Worm (Caenorhabditis elegans): ENCODE measurements around the gene rib-2.
A peak's percentile ranks its signal among the peaks of the same experiment; 100 is the strongest.

The rib-2 gene

DNA sequence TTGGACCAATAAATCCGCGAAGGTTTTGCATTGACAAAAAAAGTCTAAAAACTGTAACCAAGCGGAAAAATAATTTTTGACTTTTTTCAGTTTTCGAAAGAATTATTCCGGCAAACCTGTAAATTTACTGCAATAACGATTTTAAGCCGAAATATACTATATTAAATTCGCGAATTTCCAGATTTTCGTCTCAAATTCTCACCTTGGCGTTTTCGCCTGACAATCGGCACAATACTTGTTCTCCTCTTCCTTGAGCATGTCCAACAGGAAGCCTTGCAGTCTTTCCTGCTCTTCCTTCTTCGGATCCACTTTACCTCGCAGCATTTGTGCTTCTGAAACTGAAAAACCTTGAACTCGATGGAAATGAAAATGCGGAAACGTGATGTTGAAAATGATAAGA is 3.2 kb upstream of the rib-2 start, which contains the start of gene smap-1:
Gene smap-1 (minus strand): TSS at position 338 of the 400 bp plus-strand sequence.
- TF ChIP-seq ceh-36 (tag; optimal IDR thresholded peaks at IDR 0.05), result no peak
- no peak for TF ChIP-seq hmbx-1 (tag; optimal IDR thresholded peaks at IDR 0.05)
- no peak for TF ChIP-seq tbx-37 (GFP tag; conservative IDR thresholded peaks at IDR 0.05)

DNA sequence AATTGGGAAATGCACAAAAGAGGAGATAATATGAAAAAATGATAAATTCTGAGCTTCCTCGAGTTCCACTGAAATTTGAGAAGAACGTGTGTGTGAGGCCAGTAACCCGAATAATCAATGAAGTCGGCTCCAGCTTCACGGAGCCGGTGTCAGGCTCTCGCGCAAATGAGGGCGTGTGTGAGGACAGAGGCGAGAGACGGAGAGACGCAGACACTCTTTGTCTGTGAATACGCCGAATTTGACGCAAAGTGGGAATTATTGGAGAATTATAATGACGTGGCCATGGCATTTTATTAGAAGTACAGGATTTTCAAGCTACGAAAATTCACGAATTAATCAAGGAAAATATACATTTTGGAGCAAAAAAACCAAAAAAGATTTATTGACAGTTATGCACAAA is 2.7 kb upstream of the rib-2 start:
- peak; percentile 67 for TF ChIP-seq F13C5.2 (tag; optimal IDR thresholded peaks at IDR 0.05)
- no peak for TF ChIP-seq hmg-4 (GFP tag; optimal IDR thresholded peaks at IDR 0.05)
- TF ChIP-seq ama-1 (optimal IDR thresholded peaks at IDR 0.05), result peak; percentile 73
- peak; percentile 54 for TF ChIP-seq B0310.2 (tag; optimal IDR thresholded peaks at IDR 0.05)

DNA sequence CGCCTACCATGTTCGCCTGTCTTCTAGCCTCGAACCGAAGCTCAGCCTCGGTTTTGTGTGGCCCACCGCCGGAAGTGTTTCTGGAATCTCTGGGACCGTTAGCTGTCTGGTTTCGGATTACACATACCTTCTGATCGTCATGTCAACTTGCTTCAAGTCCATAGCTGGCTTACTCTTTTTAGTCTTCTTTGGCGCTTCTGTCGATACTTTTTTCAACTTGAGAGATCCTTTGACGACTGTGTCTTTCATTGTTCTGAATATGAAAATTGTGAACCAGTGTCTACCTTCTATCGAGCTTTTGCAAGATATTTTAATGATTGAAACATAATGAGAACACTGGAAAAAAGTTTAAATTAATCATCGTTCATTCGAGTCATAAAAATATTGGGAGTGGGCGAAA is 2.1 kb upstream of the rib-2 start, which contains the start of gene K01G5.8:
Gene K01G5.8 (minus strand): TSS at position 255 of the 400 bp plus-strand sequence.
- no peak for TF ChIP-seq scrt-1 (GFP tag; IDR thresholded peaks at IDR 0.05)

DNA sequence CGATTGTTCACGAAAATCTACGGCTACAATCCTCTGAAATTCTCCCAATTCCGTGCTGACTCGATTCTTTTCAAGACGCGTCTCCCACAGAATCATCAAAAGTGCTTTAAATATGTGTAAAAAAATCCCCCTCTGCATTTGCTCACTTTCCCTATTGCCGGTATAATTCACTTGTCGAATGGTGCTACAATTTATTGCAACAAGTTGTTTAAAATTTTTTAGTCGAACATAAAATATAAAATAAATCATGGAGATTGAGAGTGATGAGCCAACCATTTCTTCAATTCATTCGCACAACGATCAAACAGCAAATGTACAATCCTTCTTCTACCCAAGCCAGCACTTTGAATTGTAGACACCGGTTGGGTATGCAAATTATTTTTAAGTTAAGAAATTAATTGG is 3.8 kb downstream of the rib-2 start:
- TF ChIP-seq F13C5.2 (tag; optimal IDR thresholded peaks at IDR 0.05) (no peak), tbx-37 (GFP tag; conservative IDR thresholded peaks at IDR 0.05) (no peak), tra-4 (tag; optimal IDR thresholded peaks at IDR 0.05) (no peak), ets-7 (tag; optimal IDR thresholded peaks at IDR 0.05) (no peak), sea-1 (GFP tag; conservative IDR thresholded peaks at IDR 0.05) (no peak), scrt-1 (GFP tag; IDR thresholded peaks at IDR 0.05) (no peak), ceh-36 (tag; optimal IDR thresholded peaks at IDR 0.05) (no peak), ceh-13 (GFP tag; optimal IDR thresholded peaks at IDR 0.05) (no peak), hnd-1 (tag; optimal IDR thresholded peaks at IDR 0.05) (no peak), ama-1 (optimal IDR thresholded peaks at IDR 0.05) (no peak), aly-1 (tag; optimal IDR thresholded peaks at IDR 0.05) (no peak), hmg-4 (GFP tag; optimal IDR thresholded peaks at IDR 0.05) (no peak), tbx-11 (GFP tag; IDR thresholded peaks at IDR 0.05) (no peak), flt-1 (GFP tag; IDR thresholded peaks at IDR 0.05) (no peak), B0310.2 (tag; optimal IDR thresholded peaks at IDR 0.05) (no peak), hmbx-1 (tag; optimal IDR thresholded peaks at IDR 0.05) (no peak), pes-1 (GFP tag; IDR thresholded peaks at IDR 0.05) (no peak)

DNA sequence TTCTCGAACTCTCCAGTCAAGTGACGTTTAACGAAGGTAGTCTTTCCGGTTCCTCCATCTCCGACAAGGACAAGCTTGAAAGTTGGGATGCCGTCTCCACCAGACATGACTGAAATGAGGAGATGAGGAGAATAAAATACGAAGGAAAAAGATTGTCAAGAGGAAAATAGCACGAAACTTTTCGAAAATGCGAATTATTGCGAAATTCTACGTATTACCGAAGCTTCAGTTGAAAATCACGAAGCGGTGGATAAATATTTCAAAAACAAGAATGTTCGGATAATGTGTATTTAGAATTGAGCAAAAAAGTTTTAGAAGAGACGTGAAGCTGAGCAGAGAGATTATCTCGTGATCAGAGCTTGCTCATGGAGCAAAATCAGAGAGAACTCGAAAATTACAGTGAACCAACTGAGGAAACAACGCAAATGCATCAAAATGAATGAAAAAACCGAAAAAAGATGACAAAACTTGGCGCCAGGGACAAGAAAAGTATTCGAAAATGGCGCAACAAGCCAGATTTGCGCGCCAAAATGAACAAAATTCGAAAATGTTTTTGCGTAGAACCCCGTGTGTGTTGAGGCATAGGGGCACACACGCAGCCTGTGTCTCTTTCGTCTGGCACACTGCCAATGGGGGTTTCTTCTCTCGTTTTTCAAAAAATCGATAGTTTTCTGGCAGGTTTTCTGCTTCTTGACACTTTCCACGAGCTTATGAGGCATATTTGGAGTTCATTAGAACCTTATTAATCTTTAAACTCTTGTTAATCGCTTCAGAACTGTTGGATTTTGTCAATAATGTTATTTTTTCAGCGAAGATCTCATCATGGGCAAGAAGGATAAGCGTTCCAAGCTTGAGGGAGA is 5.2 kb downstream of the rib-2 start, which contains the start of the genes ran-1 and dkc-1:
Gene ran-1 (minus strand): TSS at position 109 of the 860 bp plus-strand sequence.
Gene dkc-1 (plus strand): TSS at position 810 of the 860 bp plus-strand sequence.
- TF ChIP-seq ama-1 (optimal IDR thresholded peaks at IDR 0.05), result no peak
- peak; percentile 33 for TF ChIP-seq F13C5.2 (tag; optimal IDR thresholded peaks at IDR 0.05)
- TF ChIP-seq aly-1 (tag; optimal IDR thresholded peaks at IDR 0.05), result no peak

DNA sequence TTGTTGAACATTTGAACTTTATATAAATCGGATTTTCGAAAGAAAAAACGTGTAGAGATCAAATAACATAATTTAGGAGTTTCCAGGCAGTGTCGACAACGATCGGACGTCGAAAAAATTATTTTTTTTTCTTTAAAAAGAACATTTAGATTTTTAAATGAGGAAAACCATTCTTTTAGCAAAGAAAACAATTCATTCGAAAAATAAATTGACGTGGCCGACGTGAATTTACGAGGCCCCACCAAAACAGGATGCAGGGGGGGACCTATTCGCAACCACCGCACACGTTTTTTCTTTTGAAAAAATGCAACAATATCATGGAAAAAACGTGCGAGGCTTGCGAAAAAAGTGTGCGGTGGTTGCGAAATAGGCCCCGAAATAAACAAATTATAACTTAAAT is 7.4 kb downstream of the rib-2 start, which contains the start of gene enu-3.6:
Gene enu-3.6 (plus strand): TSS at position 392 of the 400 bp plus-strand sequence.
- TF ChIP-seq pes-1 (GFP tag; IDR thresholded peaks at IDR 0.05), result 0 out of 2 replicates have a peak, but pooled peaks have one; percentile 22

DNA sequence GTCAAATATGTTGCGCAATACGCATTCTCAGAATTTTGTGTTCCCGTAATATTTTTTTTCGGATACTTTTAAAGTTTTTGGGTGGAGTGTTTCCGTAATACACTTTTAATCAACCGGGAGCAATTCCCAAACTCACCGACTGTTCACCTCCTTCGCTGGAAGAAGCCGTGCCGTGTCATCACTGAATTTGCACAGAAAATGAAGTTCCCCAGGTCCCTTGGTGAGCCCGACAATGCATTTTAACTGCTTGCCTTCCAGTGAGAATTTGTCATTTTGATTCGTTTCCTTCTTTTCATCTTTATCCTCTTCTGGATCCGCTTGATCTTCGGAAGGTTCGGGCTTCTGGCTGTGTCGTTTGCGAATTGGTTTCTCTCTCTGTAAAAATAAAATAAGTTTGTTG is 11.8 kb downstream of the rib-2 start:
- TF ChIP-seq sea-1 (GFP tag; conservative IDR thresholded peaks at IDR 0.05) (no peak), ceh-13 (GFP tag; optimal IDR thresholded peaks at IDR 0.05) (no peak), tbx-11 (GFP tag; IDR thresholded peaks at IDR 0.05) (no peak), F13C5.2 (tag; optimal IDR thresholded peaks at IDR 0.05) (no peak), flt-1 (GFP tag; IDR thresholded peaks at IDR 0.05) (no peak), pes-1 (GFP tag; IDR thresholded peaks at IDR 0.05) (no peak), ama-1 (optimal IDR thresholded peaks at IDR 0.05) (no peak), scrt-1 (GFP tag; IDR thresholded peaks at IDR 0.05) (no peak), hmg-4 (GFP tag; optimal IDR thresholded peaks at IDR 0.05) (no peak), tra-4 (tag; optimal IDR thresholded peaks at IDR 0.05) (no peak), ceh-36 (tag; optimal IDR thresholded peaks at IDR 0.05) (no peak), tbx-37 (GFP tag; conservative IDR thresholded peaks at IDR 0.05) (no peak), B0310.2 (tag; optimal IDR thresholded peaks at IDR 0.05) (no peak), hmbx-1 (tag; optimal IDR thresholded peaks at IDR 0.05) (no peak), hnd-1 (tag; optimal IDR thresholded peaks at IDR 0.05) (no peak), ets-7 (tag; optimal IDR thresholded peaks at IDR 0.05) (no peak), aly-1 (tag; optimal IDR thresholded peaks at IDR 0.05) (no peak)

DNA sequence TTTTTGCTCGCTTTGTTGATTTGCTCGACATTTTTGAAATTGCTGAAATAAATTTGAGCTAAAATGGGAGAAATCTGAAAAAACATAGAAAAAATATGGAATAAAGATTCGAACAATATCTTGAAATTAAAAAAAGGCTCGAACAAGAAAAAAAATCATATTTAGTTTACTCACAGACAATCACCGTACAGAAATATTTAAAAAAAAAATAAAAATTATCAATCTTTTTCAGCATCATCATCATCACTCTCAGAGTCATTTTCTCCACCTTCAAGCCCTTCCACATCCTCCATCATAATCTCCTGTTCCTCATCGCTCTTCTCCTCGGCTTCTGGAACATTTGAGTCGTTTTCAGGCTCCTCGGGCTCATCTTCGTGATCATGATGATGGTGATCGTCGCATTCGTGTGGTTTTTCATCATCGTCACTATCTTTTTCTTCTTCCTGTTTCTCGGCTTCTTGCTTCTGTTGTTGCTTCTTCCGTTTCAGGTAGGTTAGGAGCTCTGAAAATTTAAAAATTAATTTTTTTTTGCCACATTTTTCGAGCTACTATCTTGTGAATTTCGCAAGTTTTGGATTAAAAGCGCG is 13.0 kb downstream of the rib-2 start, which contains the start of gene hpl-2:
Gene hpl-2 (minus strand): TSS at position 51 of the 587 bp plus-strand sequence.
- TF ChIP-seq aly-1 (tag; optimal IDR thresholded peaks at IDR 0.05), result no peak
- TF ChIP-seq flt-1 (GFP tag; IDR thresholded peaks at IDR 0.05), result no peak
- TF ChIP-seq hnd-1 (tag; optimal IDR thresholded peaks at IDR 0.05), result no peak
- no peak for TF ChIP-seq hmg-4 (GFP tag; optimal IDR thresholded peaks at IDR 0.05)
- TF ChIP-seq F13C5.2 (tag; optimal IDR thresholded peaks at IDR 0.05), result no peak
- no peak for TF ChIP-seq B0310.2 (tag; optimal IDR thresholded peaks at IDR 0.05)
